Worm (Caenorhabditis elegans) whole organism, late embryonic: ENCODE data around the gene sre-2.

Experiments used
- C08G9.2 ChIP-seq: sonication (generic microtip); optimal IDR thresholded peaks from 2 replicates; lab custom pipeline; 2016; ENCODE audit warnings: mild to moderate bottlenecking, missing genetic modification characterization, moderate library complexity, missing compliant biosample characterization
- C38D4.7 ChIP-seq: fragments of 200-800 bp; sonication (Bioruptor generic); optimal IDR thresholded peaks from 2 replicates; lab custom pipeline; 2018; ENCODE audit warnings: mild to moderate bottlenecking, missing genetic modification characterization, moderate library complexity, missing compliant biosample characterization
- K02D7.2 ChIP-seq: sonication (generic microtip); optimal IDR thresholded peaks from 2 replicates; lab custom pipeline; 2017; ENCODE audit warnings: mild to moderate bottlenecking, missing genetic modification characterization, missing compliant biosample characterization
- Y22D7AL.16 ChIP-seq: sonication (generic microtip); optimal IDR thresholded peaks from 2 replicates; lab custom pipeline; 2016; ENCODE audit warnings: missing genetic modification characterization, missing compliant biosample characterization
- ama-1 ChIP-seq: fragments of 150-350 bp; optimal IDR thresholded peaks from 2 replicates; lab custom pipeline; 2014
- ceh-14 ChIP-seq: sonication (generic microtip); optimal IDR thresholded peaks from 2 replicates; lab custom pipeline; 2016; ENCODE audit warnings: missing genotype, missing genetic modification characterization, missing compliant biosample characterization
- ceh-18 ChIP-seq: sonication (generic microtip); optimal IDR thresholded peaks from 2 replicates; lab custom pipeline; 2016; ENCODE audit warnings: missing genetic modification characterization, missing compliant biosample characterization
- ceh-24 ChIP-seq: sonication (generic microtip); optimal IDR thresholded peaks from 2 replicates; lab custom pipeline; 2016; ENCODE audit warnings: mild to moderate bottlenecking, missing genetic modification characterization, missing compliant biosample characterization
- ceh-30 ChIP-seq: fragments of 150-350 bp; optimal IDR thresholded peaks from 2 replicates; lab custom pipeline; 2014; ENCODE audit warnings: missing biosample characterization, missing genetic modification characterization
- ceh-48 ChIP-seq: sonication (generic microtip); optimal IDR thresholded peaks from 2 replicates; lab custom pipeline; 2016; ENCODE audit warnings: missing genetic modification characterization, inconsistent platforms, missing compliant biosample characterization
- ceh-9 ChIP-seq: sonication (generic microtip); optimal IDR thresholded peaks from 2 replicates; lab custom pipeline; 2016; ENCODE audit warnings: mild to moderate bottlenecking, missing genetic modification characterization, inconsistent platforms, missing compliant biosample characterization
- dmd-4 ChIP-seq: sonication (generic microtip); optimal IDR thresholded peaks from 2 replicates; lab custom pipeline; 2016; ENCODE audit warnings: borderline replicate concordance, missing genetic modification characterization, missing compliant biosample characterization
- dve-1 ChIP-seq: sonication (generic microtip); optimal IDR thresholded peaks from 2 replicates; lab custom pipeline; 2017; ENCODE audit warnings: antibody characterized with exemption, mild to moderate bottlenecking, missing genetic modification characterization, missing compliant biosample characterization
- elt-4 ChIP-seq: sonication (generic microtip); optimal IDR thresholded peaks from 2 replicates; lab custom pipeline; 2016; ENCODE audit warnings: missing genetic modification characterization, missing compliant biosample characterization
- fkh-10 ChIP-seq: fragments of 150-350 bp; optimal IDR thresholded peaks from 2 replicates; lab custom pipeline; 2014; ENCODE audit warnings: missing biosample characterization, missing genetic modification reagents, missing genetic modification characterization
- fkh-6 ChIP-seq: sonication (generic microtip); optimal IDR thresholded peaks from 2 replicates; lab custom pipeline; 2016; ENCODE audit warnings: missing genetic modification characterization, missing compliant biosample characterization
- gmeb-2 ChIP-seq: sonication (generic microtip); optimal IDR thresholded peaks from 2 replicates; lab custom pipeline; 2016; ENCODE audit warnings: missing genetic modification characterization, inconsistent platforms, missing compliant biosample characterization
- hlh-13 ChIP-seq: fragments of 200-800 bp; sonication (Bioruptor generic); optimal IDR thresholded peaks from 2 replicates; lab custom pipeline; 2018; ENCODE audit warnings: mild to moderate bottlenecking, missing genetic modification characterization, missing compliant biosample characterization
- hlh-30 ChIP-seq: sonication (generic microtip); optimal IDR thresholded peaks from 2 replicates; lab custom pipeline; 2017; ENCODE audit warnings: antibody characterized with exemption, missing genetic modification characterization, missing compliant biosample characterization; ENCODE audit not compliant: insufficient read depth
- hlh-6 ChIP-seq: sonication (generic microtip); optimal IDR thresholded peaks from 2 replicates; lab custom pipeline; 2016; ENCODE audit warnings: missing genotype, missing genetic modification characterization, missing compliant biosample characterization
- lim-6 ChIP-seq: sonication (generic microtip); optimal IDR thresholded peaks from 2 replicates; lab custom pipeline; 2016; ENCODE audit warnings: missing genetic modification characterization, missing compliant biosample characterization
- lin-11 ChIP-seq: fragments of 200-800 bp; sonication (Bioruptor generic); optimal IDR thresholded peaks from 2 replicates; lab custom pipeline; 2018; ENCODE audit warnings: mild to moderate bottlenecking, missing genetic modification characterization, missing compliant biosample characterization
- madf-2 ChIP-seq: sonication (generic microtip); optimal IDR thresholded peaks from 2 replicates; lab custom pipeline; 2017; ENCODE audit warnings: missing genetic modification characterization, missing compliant biosample characterization
- nhr-232 ChIP-seq: sonication (generic microtip); optimal IDR thresholded peaks from 2 replicates; lab custom pipeline; 2016; ENCODE audit warnings: missing genetic modification characterization, missing compliant biosample characterization
- pha-2 ChIP-seq: sonication (generic microtip); optimal IDR thresholded peaks from 2 replicates; lab custom pipeline; 2017; ENCODE audit warnings: mild to moderate bottlenecking, missing genetic modification characterization, missing compliant biosample characterization
- pha-4 ChIP-seq: fragments of 150-350 bp; optimal IDR thresholded peaks from 2 replicates; lab custom pipeline; 2018; ENCODE audit warnings: missing biosample characterization, missing genetic modification reagents, missing genetic modification characterization
- pqm-1 ChIP-seq: sonication (generic microtip); optimal IDR thresholded peaks from 2 replicates; lab custom pipeline; 2016; ENCODE audit warnings: missing genetic modification characterization, missing compliant biosample characterization
- ref-2 ChIP-seq: sonication (generic microtip); optimal IDR thresholded peaks from 2 replicates; lab custom pipeline; 2016; ENCODE audit warnings: missing genetic modification characterization, missing compliant biosample characterization
- sdc-2 ChIP-seq: sonication (generic microtip); optimal IDR thresholded peaks from 2 replicates; lab custom pipeline; 2016; ENCODE audit warnings: missing genotype, missing genetic modification characterization, missing compliant biosample characterization
- sox-4 ChIP-seq: sonication (generic microtip); optimal IDR thresholded peaks from 2 replicates; lab custom pipeline; 2017; ENCODE audit warnings: mild to moderate bottlenecking, missing genetic modification characterization, inconsistent platforms, missing compliant biosample characterization
- syd-9 ChIP-seq: sonication (generic microtip); optimal IDR thresholded peaks from 2 replicates; lab custom pipeline; 2016; ENCODE audit warnings: mild to moderate bottlenecking, missing genetic modification characterization, moderate library complexity, missing compliant biosample characterization
- tbx-2 ChIP-seq: sonication (generic microtip); optimal IDR thresholded peaks from 2 replicates; lab custom pipeline; 2016; ENCODE audit warnings: missing genetic modification characterization, missing compliant biosample characterization
- ttx-3 ChIP-seq: sonication (generic microtip); optimal IDR thresholded peaks from 2 replicates; lab custom pipeline; 2016; ENCODE audit warnings: missing genetic modification reagents, missing genetic modification characterization, missing compliant biosample characterization
- unc-55 ChIP-seq: sonication (generic microtip); optimal IDR thresholded peaks from 2 replicates; lab custom pipeline; 2017; ENCODE audit warnings: missing biosample characterization, missing genetic modification reagents, missing genetic modification characterization
- ztf-16 ChIP-seq: sonication (generic microtip); optimal IDR thresholded peaks from 2 replicates; lab custom pipeline; 2017; ENCODE audit warnings: missing genetic modification characterization, missing compliant biosample characterization

Gene sre-2

ce11 chrII:8058769-8059168, 43.2 kb downstream of the sre-2 start, which contains the start of gene T05H10.8:
Gene T05H10.8, plus strand, starts transcription at chrII:8059069.
- TF ChIP-seq dmd-4 (tag; lab: Kevin White, UChicago): no peak
- no peak for TF ChIP-seq pqm-1 (tag; lab: Kevin White, UChicago)
- no peak for TF ChIP-seq ceh-24 (tag; lab: Kevin White, UChicago)
- TF ChIP-seq pha-2 (tag; lab: Kevin White, UChicago): no peak
- TF ChIP-seq ref-2 (tag; lab: Kevin White, UChicago): no peak
- no peak for TF ChIP-seq Y22D7AL.16
- TF ChIP-seq hlh-6 (tag; lab: Kevin White, UChicago): no peak
- TF ChIP-seq ttx-3 (tag; lab: Kevin White, UChicago): no peak
- no peak for TF ChIP-seq ztf-16 (tag; lab: Kevin White, UChicago)
- no peak for TF ChIP-seq ceh-48 (tag; lab: Kevin White, UChicago)
- TF ChIP-seq unc-55 (GFP tag; lab: Kevin White, UChicago): no peak
- no peak for TF ChIP-seq ama-1 (lab: Kevin White, UChicago)
- TF ChIP-seq pha-4 (tag; lab: Kevin White, UChicago): no peak
- TF ChIP-seq C08G9.2 (tag; lab: Kevin White, UChicago): no peak
- TF ChIP-seq ceh-30: no peak
- no peak for TF ChIP-seq gmeb-2 (tag; lab: Kevin White, UChicago)
- no peak for TF ChIP-seq lim-6
- TF ChIP-seq ceh-18 (tag; lab: Kevin White, UChicago): no peak
- no peak for TF ChIP-seq syd-9 (tag; lab: Kevin White, UChicago)

- TF ChIP-seq fkh-10: no peak
- TF ChIP-seq C38D4.7: no peak
- TF ChIP-seq pha-4 (tag; lab: Kevin White, UChicago): no peak
- no peak for TF ChIP-seq nhr-232
- no peak for TF ChIP-seq hlh-30 (tag; lab: Kevin White, UChicago)
- no peak for TF ChIP-seq dmd-4 (tag; lab: Kevin White, UChicago)
- TF ChIP-seq ref-2 (tag; lab: Kevin White, UChicago): no peak
- TF ChIP-seq sdc-2 (tag; lab: Kevin White, UChicago): no peak
- TF ChIP-seq ceh-48 (tag; lab: Kevin White, UChicago): no peak
These were observed 44.0 kb downstream of the sre-2 start for ce11 chrII:8057911-8058310.

ce11 chrII:8052850-8053249, 49.1 kb downstream of the sre-2 start, which contains the start of gene T05H10.4:
Gene T05H10.4, plus strand, starts transcription at chrII:8053150.
- no peak for TF ChIP-seq C38D4.7
- no peak for TF ChIP-seq madf-2 (tag; lab: Kevin White, UChicago)
- no peak for TF ChIP-seq ceh-9 (tag; lab: Kevin White, UChicago)
- TF ChIP-seq dve-1: no peak
- TF ChIP-seq fkh-10: no peak
- no peak for TF ChIP-seq ceh-14 (tag; lab: Kevin White, UChicago)
- TF ChIP-seq, all 69 proteins: peak for 0

- no peak for TF ChIP-seq fkh-10
- TF ChIP-seq gmeb-2 (tag; lab: Kevin White, UChicago): no peak
- TF ChIP-seq K02D7.2 (tag; lab: Kevin White, UChicago): no peak
- TF ChIP-seq ref-2 (tag; lab: Kevin White, UChicago): no peak
- TF ChIP-seq ttx-3 (tag; lab: Kevin White, UChicago): no peak
- no peak for TF ChIP-seq elt-4 (tag; lab: Kevin White, UChicago)
- no peak for TF ChIP-seq sox-4 (tag; lab: Kevin White, UChicago)
These were observed 49.8 kb downstream of the sre-2 start for ce11 chrII:8052172-8052571.

- no peak for TF ChIP-seq tbx-2 (tag; lab: Kevin White, UChicago)
- no peak for TF ChIP-seq lin-11
- no peak for TF ChIP-seq fkh-6
- TF ChIP-seq C08G9.2 (tag; lab: Kevin White, UChicago): no peak
- no peak for TF ChIP-seq fkh-10
- no peak for TF ChIP-seq hlh-13 (GFP tag; lab: Kevin White, UChicago)
- no peak for TF ChIP-seq ama-1 (lab: Kevin White, UChicago)
- TF ChIP-seq, all 69 proteins: peak for 0
These were observed 50.6 kb downstream of the sre-2 start for ce11 chrII:8051330-8051729.
